Worm (Caenorhabditis elegans): Measurements from ENCODE around the gene Y53F4B.51.

DNA sequence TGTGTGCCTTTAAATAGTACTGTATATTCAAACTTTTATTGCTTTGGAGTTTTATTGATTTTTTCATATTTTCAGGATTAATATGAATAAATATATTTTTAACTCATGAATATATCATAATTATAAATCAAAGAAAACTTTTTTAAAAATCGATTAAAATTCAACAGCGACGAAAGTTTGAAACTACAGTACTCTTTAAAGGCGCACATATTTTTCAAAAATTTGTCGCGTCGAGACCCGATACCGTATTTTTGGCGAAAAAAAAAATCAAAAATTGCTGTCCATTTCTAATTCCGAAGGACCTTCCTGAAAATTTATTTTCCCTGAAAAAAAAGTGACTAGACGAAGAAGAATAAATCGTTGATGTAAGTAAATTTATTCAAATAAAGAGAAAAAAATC lies 46.0 kb downstream of the Y53F4B.51 start:
- TF ChIP-seq lsy-2 (tag; optimal IDR thresholded peaks at IDR 0.05) (no peak), crh-2 (tag; optimal IDR thresholded peaks at IDR 0.05) (no peak), nhr-10 (tag; optimal IDR thresholded peaks at IDR 0.05) (no peak), nhr-237 (tag; optimal IDR thresholded peaks at IDR 0.05) (no peak), elt-1 (tag; optimal IDR thresholded peaks at IDR 0.05) (no peak), unc-62 (GFP tag; optimal IDR thresholded peaks at IDR 0.05) (no peak), ama-1 (optimal IDR thresholded peaks at IDR 0.05) (no peak), lin-39 (tag; optimal IDR thresholded peaks at IDR 0.05) (no peak), egl-27 (tag; optimal IDR thresholded peaks at IDR 0.05) (no peak)
